Fruit fly (Drosophila melanogaster): ENCODE results near the gene Trs20.
A peak's percentile ranks its signal among the peaks of the same experiment; 100 is the strongest.

Gene Trs20

DNA sequence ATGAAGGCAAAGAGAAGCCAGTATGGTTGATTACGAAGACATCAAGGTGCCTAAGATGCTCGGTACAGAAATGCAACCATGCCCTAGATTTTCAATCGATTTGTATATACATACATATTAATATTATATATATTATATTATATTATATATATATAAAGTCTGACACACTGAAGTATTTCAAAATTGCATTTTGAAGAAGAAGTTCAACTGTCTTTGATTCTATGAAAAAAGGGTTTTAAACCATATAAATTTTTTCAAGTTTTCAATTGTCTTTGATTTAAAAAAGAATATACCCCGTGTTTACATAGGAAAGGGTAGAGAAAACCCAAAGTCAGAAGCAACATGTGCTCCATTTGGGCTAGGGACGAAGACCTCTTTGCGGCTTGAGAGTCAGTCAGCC lies 43.3 kb upstream of the Trs20 start:
- TF ChIP-seq D1 (tag; optimal IDR thresholded peaks at IDR 0.05) (peak; percentile 27), CG32121 (GFP tag; IDR thresholded peaks at IDR 0.05) (no peak), CG9948 (tag; optimal IDR thresholded peaks at IDR 0.05) (peak; percentile 91), CG15710 (tag; optimal IDR thresholded peaks at IDR 0.05) (peak; percentile 90), CG10348 (GFP tag; IDR thresholded peaks at IDR 0.05) (no peak), CG34367 (tag; optimal IDR thresholded peaks at IDR 0.05) (peak; percentile 76), CG8159 (tag; optimal IDR thresholded peaks at IDR 0.05) (peak; percentile 93), CG12605 (GFP tag; IDR thresholded peaks at IDR 0.05) (no peak), CG14655 (GFP tag; optimal IDR thresholded peaks at IDR 0.05) (peak; percentile 60), Pif1A (GFP tag; optimal IDR thresholded peaks at IDR 0.05) (no peak), CG17806 (tag; optimal IDR thresholded peaks at IDR 0.05) (peak; percentile 89), fd96Ca (GFP tag; IDR thresholded peaks at IDR 0.05) (no peak)

DNA sequence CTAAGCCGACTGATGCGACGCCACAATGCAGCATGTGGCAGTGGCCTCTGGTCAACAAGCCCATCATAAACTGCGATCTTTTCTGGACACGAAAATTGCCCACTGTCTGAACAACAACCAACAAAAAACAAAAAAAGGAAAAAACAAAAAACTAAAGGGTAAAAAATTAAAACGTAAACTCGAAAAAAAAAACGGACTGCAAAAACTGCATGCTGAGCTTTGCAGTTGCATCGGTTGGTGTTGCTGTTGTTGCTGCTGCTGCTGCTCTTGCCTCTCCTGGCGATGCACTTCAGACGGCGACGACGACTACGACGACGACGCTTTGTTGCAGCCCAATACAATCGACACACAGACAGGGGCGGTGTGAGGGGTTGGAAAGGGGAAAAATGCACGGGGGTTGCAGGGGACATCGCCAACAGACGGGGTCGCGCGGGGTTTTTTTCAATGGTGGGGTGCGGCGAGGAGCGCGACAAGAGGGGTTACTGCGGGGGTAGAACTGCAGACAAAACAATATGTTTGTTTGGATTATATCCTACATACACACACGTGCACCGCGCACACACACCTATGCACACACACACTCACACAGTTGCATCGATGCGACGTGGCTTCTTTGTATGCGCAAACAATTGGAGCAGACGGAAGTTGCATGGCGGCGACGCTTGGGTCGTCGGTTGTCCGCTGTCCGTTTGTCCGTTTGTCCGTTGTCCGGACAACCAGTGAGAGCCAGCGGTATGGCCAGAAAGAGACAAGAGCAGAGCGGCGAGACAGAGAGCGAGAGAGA lies 42.6 kb upstream of the Trs20 start:
- peak; percentile 97 for TF ChIP-seq Snoo (tag; optimal IDR thresholded peaks at IDR 0.05)
- peak; percentile 30 for TF ChIP-seq CG17806 (tag; optimal IDR thresholded peaks at IDR 0.05)
- TF ChIP-seq CG8301 (tag; optimal IDR thresholded peaks at IDR 0.05) = no peak
- TF ChIP-seq CG4496 (GFP tag; IDR thresholded peaks at IDR 0.05) = peak; percentile 42; the same call in 1 of the 3 replicates
- no peak for TF ChIP-seq CG10348 (GFP tag; IDR thresholded peaks at IDR 0.05)
- peak; percentile 77 for TF ChIP-seq EcR (GFP tag; optimal IDR thresholded peaks at IDR 0.05)
- peak; percentile 24 for TF ChIP-seq Pif1B (GFP tag; optimal IDR thresholded peaks at IDR 0.05)
- peak; percentile 36 for TF ChIP-seq CG15710 (tag; optimal IDR thresholded peaks at IDR 0.05)
- TF ChIP-seq fd96Ca (GFP tag; IDR thresholded peaks at IDR 0.05) = 0 out of 3 replicates have a peak, but pooled peaks have one; percentile 29
- peak; percentile 2 for TF ChIP-seq CG9948 (tag; optimal IDR thresholded peaks at IDR 0.05)
- TF ChIP-seq Ets98B (GFP tag; IDR thresholded peaks at IDR 0.05) = no peak
- TF ChIP-seq Pif1A (GFP tag; optimal IDR thresholded peaks at IDR 0.05) = peak; percentile 1
- peak; percentile 98 for TF ChIP-seq CG13204 (GFP tag; optimal IDR thresholded peaks at IDR 0.05)
- peak; percentile 14 for TF ChIP-seq CG14655 (GFP tag; optimal IDR thresholded peaks at IDR 0.05)
- peak; percentile 54 for TF ChIP-seq CG8159 (tag; optimal IDR thresholded peaks at IDR 0.05)
- peak; percentile 34 for TF ChIP-seq gl (tag; optimal IDR thresholded peaks at IDR 0.05)
- TF ChIP-seq rn (GFP tag; IDR thresholded peaks at IDR 0.05) = no peak
- no peak for TF ChIP-seq CG34367 (tag; optimal IDR thresholded peaks at IDR 0.05)
- TF ChIP-seq CG32121 (GFP tag; IDR thresholded peaks at IDR 0.05) = no peak
- TF ChIP-seq CG12605 (GFP tag; IDR thresholded peaks at IDR 0.05) = no peak
- TF ChIP-seq D1 (tag; optimal IDR thresholded peaks at IDR 0.05) = peak; percentile 49

DNA sequence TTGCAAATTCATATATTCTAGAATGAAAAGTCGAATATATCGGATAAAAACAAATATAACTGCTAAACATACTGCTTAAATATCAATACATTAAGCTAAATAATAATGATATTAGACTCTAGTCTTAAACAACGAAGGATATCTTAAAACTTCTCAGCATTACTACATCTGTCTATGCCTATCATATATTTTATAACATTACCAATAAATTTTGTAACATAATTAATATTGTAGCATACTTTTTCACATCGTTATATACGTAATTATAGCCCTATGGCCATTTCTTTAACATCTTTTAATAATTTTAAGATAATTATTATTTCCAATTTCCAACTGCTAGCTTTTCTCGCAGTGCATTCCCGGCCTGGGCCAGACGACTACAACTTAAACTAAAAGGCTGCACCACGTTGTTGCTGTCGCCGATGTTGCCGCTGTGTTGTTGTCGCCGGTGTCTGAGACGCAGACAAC lies 41.4 kb upstream of the Trs20 start:
- TF ChIP-seq CG8159 (tag; optimal IDR thresholded peaks at IDR 0.05) = peak; percentile 86
- peak; percentile 77 for TF ChIP-seq CG17806 (tag; optimal IDR thresholded peaks at IDR 0.05)
- TF ChIP-seq CG4496 (GFP tag; IDR thresholded peaks at IDR 0.05) = no peak
- TF ChIP-seq CG32121 (GFP tag; IDR thresholded peaks at IDR 0.05) = no peak
- no peak for TF ChIP-seq CG12605 (GFP tag; IDR thresholded peaks at IDR 0.05)
- TF ChIP-seq CG9948 (tag; optimal IDR thresholded peaks at IDR 0.05) = peak; percentile 79
- no peak for TF ChIP-seq Ets98B (GFP tag; IDR thresholded peaks at IDR 0.05)
- TF ChIP-seq CG10348 (GFP tag; IDR thresholded peaks at IDR 0.05) = no peak
- peak; percentile 59 for TF ChIP-seq Snoo (tag; optimal IDR thresholded peaks at IDR 0.05)
- TF ChIP-seq CG14655 (GFP tag; optimal IDR thresholded peaks at IDR 0.05) = peak; percentile 74
- 0 out of 2 replicates have a peak, but pooled peaks have one; percentile 16 for TF ChIP-seq rn (GFP tag; IDR thresholded peaks at IDR 0.05)
- peak; percentile 87 for TF ChIP-seq CG15710 (tag; optimal IDR thresholded peaks at IDR 0.05)
- TF ChIP-seq gl (tag; optimal IDR thresholded peaks at IDR 0.05) = no peak
- TF ChIP-seq D1 (tag; optimal IDR thresholded peaks at IDR 0.05) = peak; percentile 68
- peak; percentile 71 for TF ChIP-seq CG13204 (GFP tag; optimal IDR thresholded peaks at IDR 0.05)
- TF ChIP-seq EcR (GFP tag; optimal IDR thresholded peaks at IDR 0.05) = no peak
- TF ChIP-seq fd96Ca (GFP tag; IDR thresholded peaks at IDR 0.05) = no peak
- peak; percentile 74 for TF ChIP-seq CG34367 (tag; optimal IDR thresholded peaks at IDR 0.05)
- peak; percentile 30 for TF ChIP-seq Pif1A (GFP tag; optimal IDR thresholded peaks at IDR 0.05)
- TF ChIP-seq CG8301 (tag; optimal IDR thresholded peaks at IDR 0.05) = peak; percentile 41
- TF ChIP-seq Pif1B (GFP tag; optimal IDR thresholded peaks at IDR 0.05) = peak; percentile 53

DNA sequence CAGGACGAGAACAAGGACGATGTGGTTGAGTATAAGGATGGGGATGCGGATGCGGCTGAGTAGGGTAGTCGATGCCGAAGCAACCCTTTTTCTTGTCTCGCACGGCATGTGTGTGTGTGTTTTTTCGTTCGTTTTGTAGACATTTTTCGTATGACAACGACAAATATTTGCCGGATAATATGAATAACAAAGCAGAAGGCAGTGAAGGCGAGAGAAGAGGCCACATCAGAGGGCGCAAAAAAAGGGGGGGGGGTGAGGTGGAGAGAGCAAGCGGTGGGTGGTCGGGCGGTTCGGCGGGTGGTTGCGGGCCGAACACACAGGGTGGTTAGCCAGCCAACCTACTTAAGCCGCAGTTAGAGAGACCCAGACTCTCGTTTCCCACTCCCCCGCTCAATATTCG lies 40.9 kb upstream of the Trs20 start:
- TF ChIP-seq CG4496 (GFP tag; IDR thresholded peaks at IDR 0.05) (no peak), CG8159 (tag; optimal IDR thresholded peaks at IDR 0.05) (no peak), CG9948 (tag; optimal IDR thresholded peaks at IDR 0.05) (no peak), Ets98B (GFP tag; IDR thresholded peaks at IDR 0.05) (no peak), fd96Ca (GFP tag; IDR thresholded peaks at IDR 0.05) (no peak), CG10348 (GFP tag; IDR thresholded peaks at IDR 0.05) (no peak), CG34367 (tag; optimal IDR thresholded peaks at IDR 0.05) (no peak), rn (GFP tag; IDR thresholded peaks at IDR 0.05) (no peak), CG14655 (GFP tag; optimal IDR thresholded peaks at IDR 0.05) (no peak), Snoo (tag; optimal IDR thresholded peaks at IDR 0.05) (no peak), Pif1B (GFP tag; optimal IDR thresholded peaks at IDR 0.05) (no peak), CG12605 (GFP tag; IDR thresholded peaks at IDR 0.05) (no peak), CG13204 (GFP tag; optimal IDR thresholded peaks at IDR 0.05) (no peak), EcR (GFP tag; optimal IDR thresholded peaks at IDR 0.05) (no peak)

DNA sequence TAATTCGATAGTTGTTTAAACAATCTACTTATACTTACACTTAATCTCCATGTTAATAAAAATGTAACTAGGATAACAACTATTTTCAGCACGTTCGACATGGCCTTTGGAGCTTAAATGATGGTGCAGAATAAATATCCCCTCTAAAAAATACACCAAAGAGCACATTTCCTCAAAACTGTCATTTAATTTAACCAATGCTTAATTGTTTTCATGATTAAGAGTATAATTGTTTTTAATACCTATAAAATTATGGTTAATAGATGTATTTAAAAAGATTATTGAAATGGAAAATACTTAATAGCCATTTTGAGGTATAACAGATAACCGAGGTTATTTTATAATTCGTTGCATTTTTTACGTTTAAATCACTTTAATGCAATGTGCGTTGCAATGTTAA lies 39.8 kb upstream of the Trs20 start, which contains the start of gene CG33795:
Gene CG33795 (minus strand): TSS at position 101 of the 400 bp plus-strand sequence.
- TF ChIP-seq Pif1B (GFP tag; optimal IDR thresholded peaks at IDR 0.05) (no peak), CG12605 (GFP tag; IDR thresholded peaks at IDR 0.05) (no peak), EcR (GFP tag; optimal IDR thresholded peaks at IDR 0.05) (no peak), D1 (tag; optimal IDR thresholded peaks at IDR 0.05) (no peak), CG14655 (GFP tag; optimal IDR thresholded peaks at IDR 0.05) (no peak), Ets98B (GFP tag; IDR thresholded peaks at IDR 0.05) (no peak), Snoo (tag; optimal IDR thresholded peaks at IDR 0.05) (no peak), CG15710 (tag; optimal IDR thresholded peaks at IDR 0.05) (no peak), CG10348 (GFP tag; IDR thresholded peaks at IDR 0.05) (no peak), CG9948 (tag; optimal IDR thresholded peaks at IDR 0.05) (no peak), CG4496 (GFP tag; IDR thresholded peaks at IDR 0.05) (no peak), CG8301 (tag; optimal IDR thresholded peaks at IDR 0.05) (no peak), Pif1A (GFP tag; optimal IDR thresholded peaks at IDR 0.05) (no peak), rn (GFP tag; IDR thresholded peaks at IDR 0.05) (no peak), CG17806 (tag; optimal IDR thresholded peaks at IDR 0.05) (no peak), gl (tag; optimal IDR thresholded peaks at IDR 0.05) (no peak), CG32121 (GFP tag; IDR thresholded peaks at IDR 0.05) (no peak), CG8159 (tag; optimal IDR thresholded peaks at IDR 0.05) (no peak)

Measured in whole organism, pupa.